Fruit fly (Drosophila melanogaster): Measurements from ENCODE around the gene CG15468.

The CG15468 gene

dm6 chrX:4919040-4919881, 41.7 kb downstream of the CG15468 start (continued):
- TF ChIP-seq pb (GFP tag; optimal IDR thresholded peaks at IDR 0.05) (peak; percentile 78), CG8944 (GFP tag; optimal IDR thresholded peaks at IDR 0.05) (peak; percentile 89), tll (GFP tag; optimal IDR thresholded peaks at IDR 0.05) (no peak), CG31388 (GFP tag; optimal IDR thresholded peaks at IDR 0.05) (peak; percentile 63), gem (tag; optimal IDR thresholded peaks at IDR 0.05) (peak; percentile 86), CG9727 (GFP tag; optimal IDR thresholded peaks at IDR 0.05) (peak; percentile 55), Lim3 (GFP tag; IDR thresholded peaks at IDR 0.05) (peak; percentile 27; the same call in 1 of the 2 replicates), bowl (GFP tag; IDR thresholded peaks at IDR 0.05) (peak; percentile 52; the same call in 1 of the 2 replicates), Adf1 (GFP tag; IDR thresholded peaks at IDR 0.05) (peak; percentile 71), hb (GFP tag; IDR thresholded peaks at IDR 0.05; ENCODE audit: partially characterized antibody) (no peak), ash1 (GFP tag; optimal IDR thresholded peaks at IDR 0.05) (peak; percentile 3), ro (GFP tag; IDR thresholded peaks at IDR 0.05) (peak; percentile 71), CG11696 (GFP tag; IDR thresholded peaks at IDR 0.05) (peak; percentile 77), CG12219 (GFP tag; optimal IDR thresholded peaks at IDR 0.05) (peak; percentile 84), Nf-YB (GFP tag; optimal IDR thresholded peaks at IDR 0.05) (peak; percentile 54), CG2129 (GFP tag; IDR thresholded peaks at IDR 0.05; ENCODE audit: partially characterized antibody) (no peak), ap (GFP tag; IDR thresholded peaks at IDR 0.05) (peak; percentile 85), Kr (GFP tag; optimal IDR thresholded peaks at IDR 0.05) (no peak), trem (tag; optimal IDR thresholded peaks at IDR 0.05) (peak; percentile 15), lola (GFP tag; optimal IDR thresholded peaks at IDR 0.05) (peak in 1 of 3 experiments; percentile 21), da (GFP tag; optimal IDR thresholded peaks at IDR 0.05) (peak; percentile 60), Dfd (GFP tag; optimal IDR thresholded peaks at IDR 0.05) (no peak), CG14710 (tag; optimal IDR thresholded peaks at IDR 0.05) (peak; percentile 15), CG3995 (GFP tag; optimal IDR thresholded peaks at IDR 0.05) (peak; percentile 43), Sox102F (GFP tag; optimal IDR thresholded peaks at IDR 0.05) (peak; percentile 85), CG13123 (GFP tag; optimal IDR thresholded peaks at IDR 0.05) (peak; percentile 52), sqz (GFP tag; optimal IDR thresholded peaks at IDR 0.05) (no peak), gsb-n (tag; optimal IDR thresholded peaks at IDR 0.05) (peak; percentile 27), luna (GFP tag; optimal IDR thresholded peaks at IDR 0.05) (peak; percentile 49), CG7556 (GFP tag; optimal IDR thresholded peaks at IDR 0.05) (peak; percentile 70), org-1 (GFP tag; optimal IDR thresholded peaks at IDR 0.05) (peak; percentile 91), Ravus (GFP tag; IDR thresholded peaks at IDR 0.05) (peak; percentile 76), PHDP (tag; optimal IDR thresholded peaks at IDR 0.05) (peak; percentile 80), pho (GFP tag; optimal IDR thresholded peaks at IDR 0.05) (peak; percentile 67), zfh1 (GFP tag; IDR thresholded peaks at IDR 0.05) (peak; percentile 82), B-H2 (GFP tag; optimal IDR thresholded peaks at IDR 0.05) (no peak), CG31365 (tag; optimal IDR thresholded peaks at IDR 0.05) (peak; percentile 56), hbn (GFP tag; IDR thresholded peaks at IDR 0.05; ENCODE audit: partially characterized antibody) (no peak), Spps (tag; optimal IDR thresholded peaks at IDR 0.05) (no peak), CG13775 (GFP tag; optimal IDR thresholded peaks at IDR 0.05) (peak; percentile 55), pita (GFP tag; optimal IDR thresholded peaks at IDR 0.05) (no peak), zen2 (GFP tag; IDR thresholded peaks at IDR 0.05; ENCODE audit: partially characterized antibody) (no peak), CG10274 (GFP tag; optimal IDR thresholded peaks at IDR 0.05) (peak; percentile 54), CG32532 (GFP tag; IDR thresholded peaks at IDR 0.05) (peak; percentile 91), Nf-YA (GFP tag; IDR thresholded peaks at IDR 0.05) (peak; percentile 67), CG1792 (GFP tag; optimal IDR thresholded peaks at IDR 0.05) (peak; percentile 76), ewg (GFP tag; optimal IDR thresholded peaks at IDR 0.05) (peak; percentile 17), Ets65A (GFP tag) (peak; percentile 98), kay (GFP tag; optimal IDR thresholded peaks at IDR 0.05) (peak; percentile 65)

Measured in whole organism, embryonic.